Worm (Caenorhabditis elegans) whole organism, mixed stage, embryonic: Measurements from ENCODE around the gene gar-3.

Source experiments
- M03D4.4 ChIP-seq: sonication (generic microtip); optimal IDR thresholded peaks from 2 replicates; lab custom pipeline; 2017; ENCODE audit warnings: mild to moderate bottlenecking, missing genetic modification characterization, missing compliant biosample characterization
- ces-1 ChIP-seq: fragments of 150-350 bp; optimal IDR thresholded peaks from 2 replicates; lab custom pipeline; 2014; ENCODE audit warnings: missing biosample characterization, missing genetic modification reagents, missing genetic modification characterization
- cnd-1 ChIP-seq: fragments of 200-800 bp; sonication (Bioruptor generic); optimal IDR thresholded peaks from 2 replicates; lab custom pipeline; 2018; ENCODE audit warnings: mild to moderate bottlenecking, missing genetic modification characterization, missing compliant biosample characterization
- elt-1 ChIP-seq: sonication (generic microtip); optimal IDR thresholded peaks from 2 replicates; lab custom pipeline; 2017; ENCODE audit warnings: missing genetic modification characterization, mild to moderate bottlenecking, missing compliant biosample characterization, antibody characterized with exemption, moderate library complexity, borderline replicate concordance; ENCODE audit not compliant: insufficient read depth
- flh-1 ChIP-seq: fragments of 200-800 bp; sonication (Bioruptor generic); optimal IDR thresholded peaks from 2 replicates; lab custom pipeline; 2018; ENCODE audit warnings: mild to moderate bottlenecking, missing genetic modification characterization, moderate library complexity, missing compliant biosample characterization
- mab-5 ChIP-seq: fragments of 150-350 bp; optimal IDR thresholded peaks from 2 replicates; lab custom pipeline; 2014; ENCODE audit warnings: missing biosample characterization, missing genetic modification characterization
- nhr-12 ChIP-seq: fragments of 150-350 bp; optimal IDR thresholded peaks from 2 replicates; lab custom pipeline; 2014; ENCODE audit warnings: missing biosample characterization, missing genetic modification characterization
- nhr-237 ChIP-seq: fragments of 150-350 bp; optimal IDR thresholded peaks from 2 replicates; lab custom pipeline; 2014; ENCODE audit warnings: missing biosample characterization, missing genetic modification characterization
- nhr-28 ChIP-seq: fragments of 150-350 bp; optimal IDR thresholded peaks from 2 replicates; lab custom pipeline; 2014; ENCODE audit warnings: missing biosample characterization, missing genetic modification characterization
- nhr-76 ChIP-seq: sonication (generic microtip); optimal IDR thresholded peaks from 2 replicates; lab custom pipeline; 2017; ENCODE audit warnings: missing biosample characterization, missing genetic modification characterization
- sem-2 ChIP-seq: fragments of 200-800 bp; sonication (Bioruptor generic); optimal IDR thresholded peaks from 2 replicates; lab custom pipeline; 2018; ENCODE audit warnings: mild to moderate bottlenecking, missing genetic modification characterization, missing compliant biosample characterization

ce11 chrV:14595984-14596383, 16.5 kb upstream of the gar-3 start:
- no peak for TF ChIP-seq ces-1 (GFP tag; lab: Kevin White, UChicago)
- TF ChIP-seq nhr-76 (tag; lab: Kevin White, UChicago): no peak
- TF ChIP-seq flh-1 (GFP tag; lab: Kevin White, UChicago): no peak
- TF ChIP-seq nhr-28 (tag; lab: Kevin White, UChicago): no peak
- TF ChIP-seq nhr-12 (tag; lab: Kevin White, UChicago): no peak
- TF ChIP-seq sem-2 (GFP tag; lab: Kevin White, UChicago): no peak
- TF ChIP-seq cnd-1 (tag; lab: Kevin White, UChicago): no peak
- TF ChIP-seq elt-1 (tag; lab: Kevin White, UChicago): no peak
- no peak for TF ChIP-seq nhr-237 (tag; lab: Kevin White, UChicago)
- TF ChIP-seq mab-5: no peak
- TF ChIP-seq M03D4.4 (tag; lab: Kevin White, UChicago): no peak
